Fruit fly (Drosophila melanogaster) whole organism, prepupa: ENCODE measurements around the gene Bem46.

Source experiments
- CG10669 ChIP-seq: fragments of 200-800 bp; sonication (Bioruptor generic); optimal IDR thresholded peaks from 3 replicates; lab custom pipeline; 2018; ENCODE audit warnings: missing biosample characterization, mild to moderate bottlenecking, missing genetic modification characterization, moderate library complexity
- CG11294 ChIP-seq: fragments of 200-800 bp; sonication (Bioruptor generic); IDR thresholded peaks from 2 replicates; pipeline ENCODE4 v1.3.6; 2022; ENCODE audit warnings: missing biosample characterization, missing genetic modification characterization
- CG11902 ChIP-seq: fragments of 200-800 bp; sonication (Bioruptor generic); optimal IDR thresholded peaks from 3 replicates; lab custom pipeline; 2016; ENCODE audit warnings: missing biosample characterization, missing genetic modification characterization
- CG15336 ChIP-seq: fragments of 200-800 bp; sonication (Bioruptor generic); IDR thresholded peaks from 2 replicates; pipeline ENCODE4 v1.3.6; 2022; ENCODE audit warnings: missing biosample characterization, missing genetic modification characterization
- CG1621 ChIP-seq: fragments of 200-800 bp; sonication (Bioruptor generic); optimal IDR thresholded peaks from 3 replicates; lab custom pipeline; 2018; ENCODE audit warnings: missing biosample characterization, mild to moderate bottlenecking, missing genetic modification characterization
- CG16779 ChIP-seq: fragments of 200-800 bp; sonication (Bioruptor generic); optimal IDR thresholded peaks from 3 replicates; lab custom pipeline; 2017; ENCODE audit warnings: missing biosample characterization, mild to moderate bottlenecking, missing genetic modification characterization
- CG3032 ChIP-seq: fragments of 200-800 bp; optimal IDR thresholded peaks from 2 replicates; lab custom pipeline; 2019; ENCODE audit warnings: missing biosample characterization, mild to moderate bottlenecking, missing genetic modification characterization, moderate library complexity
- CG31627 ChIP-seq: fragments of 200-800 bp; sonication (Bioruptor generic); optimal IDR thresholded peaks from 3 replicates; lab custom pipeline; 2016; ENCODE audit warnings: missing biosample characterization, missing genetic modification characterization
- CG32006 ChIP-seq: fragments of 200-800 bp; sonication (Bioruptor generic); optimal IDR thresholded peaks from 3 replicates; lab custom pipeline; 2017; ENCODE audit warnings: missing biosample characterization, mild to moderate bottlenecking, missing genetic modification characterization
- CG34406 ChIP-seq: fragments of 200-800 bp; sonication (Bioruptor generic); optimal IDR thresholded peaks from 3 replicates; lab custom pipeline; 2016; ENCODE audit warnings: missing biosample characterization, missing genetic modification characterization
- CG4318 ChIP-seq: fragments of 200-800 bp; sonication (Bioruptor generic); optimal IDR thresholded peaks from 3 replicates; lab custom pipeline; 2017; ENCODE audit warnings: missing biosample characterization, mild to moderate bottlenecking, missing genetic modification characterization
- CG6163 ChIP-seq: fragments of 200-800 bp; sonication (Bioruptor generic); IDR thresholded peaks from 3 replicates; pipeline ENCODE4 v1.3.6; 2022; ENCODE audit warnings: missing biosample characterization, missing genetic modification characterization
- CG6276 ChIP-seq: fragments of 200-800 bp; sonication (Bioruptor generic); optimal IDR thresholded peaks from 2 replicates; lab custom pipeline; 2017; ENCODE audit warnings: missing biosample characterization, mild to moderate bottlenecking, missing genetic modification characterization
- CG6808 ChIP-seq: fragments of 200-800 bp; sonication (Bioruptor generic); optimal IDR thresholded peaks from 3 replicates; lab custom pipeline; 2017; ENCODE audit warnings: missing biosample characterization, missing genetic modification characterization, mild to moderate bottlenecking, moderate library complexity, missing genetic modification reagents
- CG8119 ChIP-seq: fragments of 200-800 bp; sonication (Bioruptor generic); IDR thresholded peaks from 3 replicates; pipeline ENCODE4 v1.3.6; 2022; ENCODE audit warnings: missing biosample characterization, missing genetic modification characterization
- CG8632 ChIP-seq: fragments of 200-800 bp; sonication (Bioruptor generic); optimal IDR thresholded peaks from 3 replicates; lab custom pipeline; 2016; ENCODE audit warnings: missing biosample characterization, missing genetic modification characterization
- CG9139 ChIP-seq: fragments of 200-800 bp; sonication (Bioruptor generic); optimal IDR thresholded peaks from 3 replicates; lab custom pipeline; 2017; ENCODE audit warnings: missing biosample characterization, mild to moderate bottlenecking, missing genetic modification characterization
- Eip75B ChIP-seq: fragments of 200-800 bp; sonication (Bioruptor generic); optimal IDR thresholded peaks from 3 replicates; lab custom pipeline; 2016; ENCODE audit warnings: missing biosample characterization, missing genetic modification characterization
- Eip78C ChIP-seq: fragments of 200-800 bp; sonication (Bioruptor generic); peaks from one replicate; lab custom pipeline; 2016; ENCODE audit warnings: missing biosample characterization, missing genetic modification characterization
- Eip93F ChIP-seq: fragments of 200-800 bp; sonication (Bioruptor generic); optimal IDR thresholded peaks from 2 replicates; lab custom pipeline; 2016; ENCODE audit warnings: missing biosample characterization, mild to moderate bottlenecking, missing genetic modification characterization
- Hr39 ChIP-seq: fragments of 200-800 bp; sonication (Bioruptor generic); optimal IDR thresholded peaks from 2 replicates; lab custom pipeline; 2016; ENCODE audit warnings: missing biosample characterization, missing genetic modification characterization
- Hr4 ChIP-seq: fragments of 200-800 bp; sonication (Bioruptor generic); optimal IDR thresholded peaks from 3 replicates; lab custom pipeline; 2016; ENCODE audit warnings: missing biosample characterization, missing genetic modification characterization
- Lpt ChIP-seq: fragments of 200-800 bp; sonication (Bioruptor generic); optimal IDR thresholded peaks from 3 replicates; lab custom pipeline; 2016; ENCODE audit warnings: missing biosample characterization, missing genetic modification characterization
- Met ChIP-seq: fragments of 200-800 bp; sonication (Bioruptor generic); optimal IDR thresholded peaks from 3 replicates; lab custom pipeline; 2016; ENCODE audit warnings: missing biosample characterization, missing genetic modification characterization
- OdsH ChIP-seq: fragments of 200-800 bp; sonication (Bioruptor generic); optimal IDR thresholded peaks from 3 replicates; lab custom pipeline; 2016; ENCODE audit warnings: missing biosample characterization, missing genetic modification characterization
- Sox102F ChIP-seq: fragments of 200-800 bp; sonication (Bioruptor generic); optimal IDR thresholded peaks from 2 replicates; lab custom pipeline; 2016; ENCODE audit warnings: missing biosample characterization, mild to moderate bottlenecking, missing genetic modification characterization
- Sox14 ChIP-seq: fragments of 200-800 bp; sonication (Bioruptor generic); optimal IDR thresholded peaks from 3 replicates; lab custom pipeline; 2016; ENCODE audit warnings: missing biosample characterization, missing genetic modification characterization
- Sox15 ChIP-seq: fragments of 200-800 bp; sonication (Bioruptor generic); optimal IDR thresholded peaks from 3 replicates; lab custom pipeline; 2016; ENCODE audit warnings: missing biosample characterization, missing genetic modification characterization
- achi ChIP-seq: fragments of 200-800 bp; sonication (Bioruptor generic); optimal IDR thresholded peaks from 3 replicates; lab custom pipeline; 2016; ENCODE audit warnings: missing biosample characterization, missing genetic modification characterization
- acj6 ChIP-seq: fragments of 200-800 bp; sonication (Bioruptor generic); optimal IDR thresholded peaks from 3 replicates; lab custom pipeline; 2016; ENCODE audit warnings: missing biosample characterization, missing genetic modification characterization
- cyc ChIP-seq: fragments of 200-800 bp; sonication (Bioruptor generic); optimal IDR thresholded peaks from 3 replicates; lab custom pipeline; 2016; ENCODE audit warnings: missing biosample characterization, missing genetic modification characterization
- dac ChIP-seq: fragments of 200-800 bp; sonication (Bioruptor generic); optimal IDR thresholded peaks from 2 replicates; lab custom pipeline; 2017; ENCODE audit warnings: missing biosample characterization, mild to moderate bottlenecking, missing genetic modification characterization
- dsx ChIP-seq: fragments of 200-800 bp; optimal IDR thresholded peaks from 3 replicates; lab custom pipeline; 2019; ENCODE audit warnings: missing biosample characterization, mild to moderate bottlenecking, missing genetic modification characterization, moderate library complexity; ENCODE audit not compliant: poor library complexity, severe bottlenecking
- eg ChIP-seq: fragments of 200-800 bp; sonication (Bioruptor generic); IDR thresholded peaks from 3 replicates; pipeline ENCODE4 v1.3.6; 2022; ENCODE audit warnings: missing biosample characterization, missing genetic modification characterization
- esn ChIP-seq: fragments of 200-800 bp; sonication (Bioruptor generic); optimal IDR thresholded peaks from 2 replicates; lab custom pipeline; 2016; ENCODE audit warnings: missing biosample characterization, mild to moderate bottlenecking, missing genetic modification characterization, moderate library complexity
- fd59A ChIP-seq: fragments of 200-800 bp; sonication (Bioruptor generic); optimal IDR thresholded peaks from 2 replicates; lab custom pipeline; 2017; ENCODE audit warnings: missing biosample characterization, mild to moderate bottlenecking, missing genetic modification characterization, missing genetic modification reagents
- fd85E ChIP-seq: fragments of 200-800 bp; sonication (Bioruptor generic); optimal IDR thresholded peaks from 3 replicates; lab custom pipeline; 2016; ENCODE audit warnings: missing biosample characterization, missing genetic modification characterization
- fkh ChIP-seq: fragments of 200-800 bp; sonication (Bioruptor generic); optimal IDR thresholded peaks from 3 replicates; lab custom pipeline; 2017; ENCODE audit warnings: missing biosample characterization, mild to moderate bottlenecking, missing genetic modification characterization, moderate library complexity
- lz ChIP-seq: fragments of 200-800 bp; sonication (Bioruptor generic); optimal IDR thresholded peaks from 3 replicates; lab custom pipeline; 2016; ENCODE audit warnings: missing biosample characterization, missing genetic modification characterization
- pdm3 ChIP-seq: fragments of 200-800 bp; sonication (Bioruptor generic); optimal IDR thresholded peaks from 3 replicates; lab custom pipeline; 2016; ENCODE audit warnings: missing biosample characterization, missing genetic modification characterization
- salr ChIP-seq, 2 experiments: fragments of 200-800 bp; sonication (Bioruptor generic); optimal IDR thresholded peaks; 3 replicates each; lab custom pipeline; 2016 to 2018; ENCODE audit warnings: missing biosample characterization in 2 of 2, missing genetic modification characterization in 2 of 2, mild to moderate bottlenecking in 1 of 2
- ss ChIP-seq, 2 experiments: fragments of 200-800 bp; sonication (Bioruptor generic); optimal IDR thresholded peaks; 2 replicates in 1 of 2; 3 replicates in 1 of 2; lab custom pipeline; 2017 to 2018; ENCODE audit warnings: mild to moderate bottlenecking in 2 of 2, missing biosample characterization in 2 of 2, missing genetic modification characterization in 2 of 2, moderate library complexity in 1 of 2
- svp ChIP-seq: fragments of 200-800 bp; sonication (Bioruptor generic); peaks from one replicate; lab custom pipeline; 2016; ENCODE audit warnings: missing biosample characterization, missing genetic modification characterization
- topi ChIP-seq: fragments of 200-800 bp; sonication (Bioruptor generic); optimal IDR thresholded peaks from 3 replicates; lab custom pipeline; 2016; ENCODE audit warnings: missing biosample characterization, missing genetic modification characterization
- vri ChIP-seq: fragments of 200-800 bp; sonication (Bioruptor generic); optimal IDR thresholded peaks from 3 replicates; lab custom pipeline; 2016; ENCODE audit warnings: missing biosample characterization, mild to moderate bottlenecking, missing genetic modification characterization

Gene Bem46

dm6 chr2L:2999609-3000008 is 11.7 kb downstream of the Bem46 start:
- TF ChIP-seq Eip78C (peak; percentile 38), CG8119 (GFP tag; lab: Robert Waterston, UW) (no peak), Met (GFP tag; lab: Kevin White, UChicago) (no peak), CG11902 (GFP tag; lab: Kevin White, UChicago) (no peak), eg (GFP tag; lab: Robert Waterston, UW) (0 out of 3 replicates have a peak, but pooled peaks have one; percentile 9), fkh (GFP tag; lab: Kevin White, UChicago) (peak; percentile 69), vri (GFP tag; lab: Kevin White, UChicago) (no peak)
- TF ChIP-seq, all 60 proteins: peak for 3

DNA sequence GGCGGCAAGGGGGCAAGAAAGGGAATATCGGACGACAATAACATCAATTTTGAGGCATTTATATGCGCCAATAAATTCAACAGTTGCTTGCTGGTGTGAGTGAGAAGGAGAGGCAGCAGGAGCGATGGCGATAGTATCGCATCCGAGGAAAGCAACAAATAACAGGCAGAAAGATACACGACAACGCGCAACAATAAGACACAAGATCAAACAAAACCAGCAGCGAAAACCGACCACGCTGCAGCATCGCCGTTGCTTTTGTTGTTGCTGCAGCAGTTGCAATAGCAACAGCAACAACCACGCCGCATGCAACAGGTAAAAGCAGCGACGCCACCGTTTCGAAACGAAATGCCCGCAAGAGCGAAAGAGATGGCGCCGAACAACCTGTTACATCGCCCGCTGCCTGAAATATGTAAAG is 12.6 kb downstream of the Bem46 start:
- TF ChIP-seq CG6808 (GFP tag; lab: Kevin White, UChicago) (no peak), Met (GFP tag; lab: Kevin White, UChicago) (no peak), CG11294 (GFP tag; lab: Robert Waterston, UW) (no peak), eg (GFP tag; lab: Robert Waterston, UW) (no peak), Eip78C (no peak), Hr4 (GFP tag; lab: Kevin White, UChicago) (no peak), vri (GFP tag; lab: Kevin White, UChicago) (no peak), lz (no peak), CG16779 (tag; lab: Kevin White, UChicago) (no peak), Eip75B (GFP tag; lab: Kevin White, UChicago) (no peak)
- TF ChIP-seq, all 60 proteins: peak for 0

DNA sequence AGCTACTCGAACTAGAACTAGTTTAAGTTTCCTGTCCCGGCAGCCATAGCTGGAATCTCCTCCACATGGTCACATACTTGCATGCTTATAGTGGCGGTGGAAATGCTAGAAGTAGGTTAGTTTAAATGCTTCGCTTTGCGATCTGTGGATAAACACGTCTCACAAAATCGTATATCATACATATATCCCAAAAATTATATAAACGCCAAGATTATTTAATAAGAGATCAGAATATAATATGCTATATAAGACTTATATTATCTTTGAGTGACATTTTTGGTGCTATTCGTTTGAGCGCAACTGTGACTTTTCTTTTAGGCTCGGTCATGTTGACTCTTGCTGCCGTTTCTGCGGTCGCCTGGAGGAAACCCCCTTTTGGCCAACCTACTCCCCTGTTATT is 14.0 kb downstream of the Bem46 start:
- no peak for TF ChIP-seq CG9139 (GFP tag; lab: Kevin White, UChicago)
- no peak for TF ChIP-seq CG16779 (tag; lab: Kevin White, UChicago)
- no peak for TF ChIP-seq CG10669 (GFP tag; lab: Kevin White, UChicago)
- peak; percentile 69 for TF ChIP-seq CG15336 (GFP tag; lab: Robert Waterston, UW)
- no peak for TF ChIP-seq svp (GFP tag; lab: Kevin White, UChicago)
- TF ChIP-seq topi (GFP tag; lab: Kevin White, UChicago) = no peak
- TF ChIP-seq CG1621 (tag; lab: Kevin White, UChicago) = no peak
- no peak for TF ChIP-seq CG11294 (GFP tag; lab: Robert Waterston, UW)
- TF ChIP-seq lz = no peak
- no peak for TF ChIP-seq Sox15 (GFP tag; lab: Kevin White, UChicago)
- no peak for TF ChIP-seq acj6 (GFP tag; lab: Kevin White, UChicago)
- TF ChIP-seq CG4318 (GFP tag; lab: Kevin White, UChicago) = peak; percentile 20
- TF ChIP-seq cyc (GFP tag; lab: Kevin White, UChicago) = no peak
- TF ChIP-seq CG6808 (GFP tag; lab: Kevin White, UChicago) = no peak
- peak; percentile 72 for TF ChIP-seq CG32006 (GFP tag; lab: Kevin White, UChicago)
- no peak for TF ChIP-seq vri (GFP tag; lab: Kevin White, UChicago)
- peak; percentile 63 for TF ChIP-seq CG6276 (GFP tag; lab: Kevin White, UChicago)
- TF ChIP-seq dsx (GFP tag; lab: Kevin White, UChicago) = no peak
- peak; percentile 59; the same call in 2 of the 3 replicates for TF ChIP-seq CG6163 (GFP tag; lab: Robert Waterston, UW)
- peak in 1 of 2 experiments; percentile 36 for TF ChIP-seq salr (GFP tag; optimal IDR thresholded peaks at IDR 0.05; lab: Kevin White, UChicago)
- no peak for TF ChIP-seq Eip93F (GFP tag; lab: Kevin White, UChicago)
- peak; percentile 54 for TF ChIP-seq Lpt
- TF ChIP-seq CG8119 (GFP tag; lab: Robert Waterston, UW) = peak; percentile 70
- no peak for TF ChIP-seq CG3032 (tag; lab: Kevin White, UChicago)
- TF ChIP-seq CG8632 = no peak
- no peak for TF ChIP-seq Met (GFP tag; lab: Kevin White, UChicago)
- TF ChIP-seq Hr39 = no peak
- no peak for TF ChIP-seq CG11902 (GFP tag; lab: Kevin White, UChicago)
- TF ChIP-seq dac (GFP tag; lab: Kevin White, UChicago) = no peak
- TF ChIP-seq CG34406 (GFP tag; lab: Kevin White, UChicago) = no peak
- no peak for TF ChIP-seq esn (GFP tag; lab: Kevin White, UChicago)
- peak; percentile 79 for TF ChIP-seq Eip78C
- no peak for TF ChIP-seq ss (GFP tag; optimal IDR thresholded peaks at IDR 0.05; lab: Kevin White, UChicago)
- peak; percentile 17 for TF ChIP-seq pdm3 (GFP tag; lab: Kevin White, UChicago)
- no peak for TF ChIP-seq Sox14 (GFP tag; lab: Kevin White, UChicago)
- TF ChIP-seq OdsH (GFP tag; lab: Kevin White, UChicago) = peak; percentile 29
- no peak for TF ChIP-seq CG31627 (GFP tag; lab: Kevin White, UChicago)
- TF ChIP-seq Sox102F (GFP tag; lab: Kevin White, UChicago) = no peak
- TF ChIP-seq eg (GFP tag; lab: Robert Waterston, UW) = peak; percentile 58; the same call in 2 of the 3 replicates
- no peak for TF ChIP-seq fd85E (GFP tag; lab: Kevin White, UChicago)
- TF ChIP-seq achi (GFP tag; lab: Kevin White, UChicago) = peak; percentile 1
- TF ChIP-seq fd59A (GFP tag; lab: Kevin White, UChicago) = no peak
- TF ChIP-seq Hr4 (GFP tag; lab: Kevin White, UChicago) = peak; percentile 36
- TF ChIP-seq fkh (GFP tag; lab: Kevin White, UChicago) = no peak
